Worm (Caenorhabditis elegans) whole organism, L4 larva: ENCODE results near the gene ZK470.6.
A peak's percentile ranks its signal among the peaks of the same experiment; 100 is the strongest.

ENCODE experiments used
- D1046.2 ChIP-seq: fragments of 200-800 bp; sonication (Bioruptor generic); IDR thresholded peaks from 2 replicates; pipeline ENCODE4 v1.3.6; 2022; ENCODE audit warnings: missing genetic modification characterization, missing compliant biosample characterization
- F44E2.7 ChIP-seq: fragments of 200-800 bp; sonication (Bioruptor generic); IDR thresholded peaks from 2 replicates; pipeline ENCODE4 v2.1.2; 2022; ENCODE audit warnings: missing genetic modification characterization, missing compliant biosample characterization
- T20F7.1 ChIP-seq: fragments of 200-800 bp; sonication (Bioruptor generic); optimal IDR thresholded peaks from 2 replicates; lab custom pipeline; 2018; ENCODE audit warnings: mild to moderate bottlenecking, missing genetic modification characterization, missing compliant biosample characterization
- aly-2 ChIP-seq: sonication (generic microtip); optimal IDR thresholded peaks from 2 replicates; lab custom pipeline; 2018; ENCODE audit warnings: missing biosample characterization, missing genetic modification characterization
- arid-1 ChIP-seq: fragments of 200-800 bp; sonication (Bioruptor generic); conservative IDR thresholded peaks from 2 replicates; pipeline ENCODE4 v1.3.6; 2022; ENCODE audit warnings: missing genetic modification reagents, missing genetic modification characterization, missing compliant biosample characterization
- attf-4 ChIP-seq: sonication (generic microtip); optimal IDR thresholded peaks from 3 replicates; lab custom pipeline; 2017; ENCODE audit warnings: missing biosample characterization, missing genetic modification characterization
- ceh-20 ChIP-seq: fragments of 200-800 bp; sonication (Bioruptor generic); IDR thresholded peaks from 2 replicates; pipeline ENCODE4 v1.3.6; 2022; ENCODE audit warnings: missing genetic modification reagents, missing genetic modification characterization, missing compliant biosample characterization
- ceh-28 ChIP-seq: fragments of 150-350 bp; optimal IDR thresholded peaks from 2 replicates; lab custom pipeline; 2014; ENCODE audit warnings: missing biosample characterization, missing genetic modification reagents, missing genetic modification characterization
- ceh-32 ChIP-seq: sonication (generic microtip); optimal IDR thresholded peaks from 2 replicates; lab custom pipeline; 2016; ENCODE audit warnings: mild to moderate bottlenecking, missing genetic modification characterization, missing compliant biosample characterization; ENCODE audit not compliant: poor library complexity
- ceh-44 ChIP-seq: fragments of 200-800 bp; sonication (Bioruptor generic); IDR thresholded peaks from 2 replicates; pipeline ENCODE4 v1.3.6; 2022; ENCODE audit warnings: missing genetic modification reagents, missing genetic modification characterization, missing compliant biosample characterization
- ceh-82 ChIP-seq: sonication (generic microtip); optimal IDR thresholded peaks from 2 replicates; lab custom pipeline; 2017; ENCODE audit warnings: missing biosample characterization, missing genetic modification characterization
- ces-1 ChIP-seq: fragments of 150-350 bp; sonication (generic microtip); optimal IDR thresholded peaks from 4 replicates; lab custom pipeline; 2014; ENCODE audit warnings: missing biosample characterization, missing genetic modification reagents, missing genetic modification characterization
- ctbp-1 ChIP-seq: fragments of 200-800 bp; sonication (Bioruptor generic); IDR thresholded peaks from 2 replicates; pipeline ENCODE4 v1.3.6; 2022; ENCODE audit warnings: missing genetic modification reagents, missing genetic modification characterization, missing compliant biosample characterization
- daf-12 ChIP-seq: fragments of 150-350 bp; optimal IDR thresholded peaks from 2 replicates; lab custom pipeline; 2014; ENCODE audit warnings: missing biosample characterization, missing genetic modification reagents, missing genetic modification characterization
- daf-16 ChIP-seq, 3 experiments: sonication (generic microtip); optimal IDR thresholded peaks; 2 replicates each; lab custom pipeline; 2016 to 2017; ENCODE audit warnings: missing genetic modification characterization in 3 of 3, missing genetic modification reagents in 3 of 3, mild to moderate bottlenecking in 2 of 3, missing compliant biosample characterization in 2 of 3, missing biosample characterization in 1 of 3, moderate library complexity in 1 of 3
- dmd-8 ChIP-seq: fragments of 200-800 bp; sonication (Bioruptor generic); IDR thresholded peaks from 2 replicates; pipeline ENCODE4 v1.3.6; 2022; ENCODE audit warnings: missing genetic modification characterization, missing compliant biosample characterization
- dve-1 ChIP-seq: sonication (generic microtip); optimal IDR thresholded peaks from 2 replicates; lab custom pipeline; 2017; ENCODE audit warnings: antibody characterized with exemption, mild to moderate bottlenecking, missing genetic modification characterization, missing compliant biosample characterization; ENCODE audit not compliant: insufficient read depth
- egl-27 ChIP-seq: sonication (generic microtip); optimal IDR thresholded peaks from 3 replicates; lab custom pipeline; 2017; ENCODE audit warnings: missing biosample characterization, missing genetic modification reagents, missing genetic modification characterization
- hif-1 ChIP-seq, 2 experiments: sonication (generic microtip); optimal IDR thresholded peaks; 2 replicates each; lab custom pipeline; 2016 to 2017; ENCODE audit warnings: missing compliant biosample characterization in 2 of 2, missing genetic modification characterization in 2 of 2, missing genetic modification reagents in 2 of 2, missing genotype in 2 of 2, mild to moderate bottlenecking in 1 of 2
- hlh-11 ChIP-seq: fragments of 200-800 bp; sonication (Bioruptor generic); optimal IDR thresholded peaks from 2 replicates; lab custom pipeline; 2018; ENCODE audit warnings: mild to moderate bottlenecking, missing genetic modification characterization, missing compliant biosample characterization
- hmg-1.1 ChIP-seq: fragments of 200-800 bp; sonication (Bioruptor generic); IDR thresholded peaks from 2 replicates; pipeline ENCODE4 v1.3.6; 2022; ENCODE audit warnings: missing genetic modification reagents, missing genetic modification characterization, missing compliant biosample characterization
- lim-7 ChIP-seq: fragments of 200-800 bp; sonication (Bioruptor generic); IDR thresholded peaks from 2 replicates; pipeline ENCODE4 v1.3.6; 2022; ENCODE audit warnings: missing genetic modification characterization, missing compliant biosample characterization
- lin-38 ChIP-seq: fragments of 200-800 bp; sonication (Bioruptor generic); IDR thresholded peaks from 2 replicates; pipeline ENCODE4 v1.3.6; 2022; ENCODE audit warnings: missing genetic modification reagents, missing genetic modification characterization, missing compliant biosample characterization
- lin-39 ChIP-seq: fragments of 150-350 bp; optimal IDR thresholded peaks from 2 replicates; lab custom pipeline; 2014; ENCODE audit warnings: missing biosample characterization, missing genetic modification reagents, missing genetic modification characterization
- lsy-2 ChIP-seq, 2 experiments: fragments of 150-350 bp in 1 of 2; sonication (generic microtip) in 1 of 2; optimal IDR thresholded peaks; 2 replicates each; lab custom pipeline; 2014 to 2017; ENCODE audit warnings: missing biosample characterization in 2 of 2, missing genetic modification characterization in 2 of 2
- mdt-29 ChIP-seq: fragments of 200-800 bp; sonication (Bioruptor generic); IDR thresholded peaks from 2 replicates; pipeline ENCODE4 v1.3.6; 2022; ENCODE audit warnings: missing genetic modification reagents, missing genetic modification characterization, missing compliant biosample characterization
- mep-1 ChIP-seq: fragments of 150-350 bp; sonication (generic microtip); optimal IDR thresholded peaks from 3 replicates; lab custom pipeline; 2014; ENCODE audit warnings: missing biosample characterization, missing genetic modification characterization
- mes-2 ChIP-seq: sonication (generic microtip); optimal IDR thresholded peaks from 2 replicates; lab custom pipeline; 2016; ENCODE audit warnings: missing genotype, mild to moderate bottlenecking, missing genetic modification characterization, missing compliant biosample characterization; ENCODE audit not compliant: poor library complexity, severe bottlenecking
- mxl-2 ChIP-seq: fragments of 200-800 bp; sonication (Bioruptor generic); conservative IDR thresholded peaks from 2 replicates; pipeline ENCODE4 v1.3.6; 2022; ENCODE audit warnings: missing genetic modification reagents, missing genetic modification characterization, missing compliant biosample characterization
- mxl-3 ChIP-seq: fragments of 200-800 bp; sonication (Bioruptor generic); optimal IDR thresholded peaks from 2 replicates; lab custom pipeline; 2018; ENCODE audit warnings: mild to moderate bottlenecking, missing genetic modification characterization, missing compliant biosample characterization
- nhr-102 ChIP-seq: sonication (generic microtip); optimal IDR thresholded peaks from 2 replicates; lab custom pipeline; 2016; ENCODE audit warnings: mild to moderate bottlenecking, missing genetic modification characterization, moderate library complexity, missing compliant biosample characterization
- nhr-111 ChIP-seq: fragments of 200-800 bp; sonication (Bioruptor generic); optimal IDR thresholded peaks from 2 replicates; lab custom pipeline; 2018; ENCODE audit warnings: mild to moderate bottlenecking, missing genetic modification characterization, missing compliant biosample characterization
- nhr-237 ChIP-seq: sonication (generic microtip); optimal IDR thresholded peaks from 2 replicates; lab custom pipeline; 2017; ENCODE audit warnings: missing biosample characterization, missing genetic modification characterization
- nhr-25 ChIP-seq: sonication (generic microtip); optimal IDR thresholded peaks from 2 replicates; lab custom pipeline; 2017; ENCODE audit warnings: missing genetic modification characterization, mild to moderate bottlenecking, missing compliant biosample characterization, antibody characterized with exemption, moderate library complexity, borderline replicate concordance; ENCODE audit not compliant: insufficient read depth
- nhr-41 ChIP-seq: fragments of 200-800 bp; sonication (Bioruptor generic); IDR thresholded peaks from 2 replicates; pipeline ENCODE4 v1.3.6; 2022; ENCODE audit warnings: missing genetic modification reagents, missing genetic modification characterization, missing compliant biosample characterization
- nhr-76 ChIP-seq: fragments of 150-350 bp; optimal IDR thresholded peaks from 2 replicates; lab custom pipeline; 2014; ENCODE audit warnings: missing biosample characterization, missing genetic modification characterization
- nhr-77 ChIP-seq: fragments of 150-350 bp; optimal IDR thresholded peaks from 2 replicates; lab custom pipeline; 2014; ENCODE audit warnings: missing biosample characterization, missing genetic modification characterization
- php-3 ChIP-seq: fragments of 200-800 bp; sonication (Bioruptor generic); IDR thresholded peaks from 2 replicates; pipeline ENCODE4 v1.3.6; 2022; ENCODE audit warnings: missing genetic modification reagents, missing genetic modification characterization, missing compliant biosample characterization
- sdz-12 ChIP-seq: fragments of 200-800 bp; sonication (Bioruptor generic); optimal IDR thresholded peaks from 2 replicates; lab custom pipeline; 2018; ENCODE audit warnings: mild to moderate bottlenecking, missing genetic modification characterization, missing compliant biosample characterization
- snpc-1.2 ChIP-seq: fragments of 200-800 bp; sonication (Bioruptor generic); IDR thresholded peaks from 2 replicates; pipeline ENCODE4 v1.3.6; 2022; ENCODE audit warnings: missing genetic modification reagents, missing genetic modification characterization, missing compliant biosample characterization
- snpc-4 ChIP-seq: fragments of 150-350 bp; optimal IDR thresholded peaks from 2 replicates; lab custom pipeline; 2014; ENCODE audit warnings: missing biosample characterization, missing genetic modification characterization
- spr-1 ChIP-seq: sonication (generic microtip); optimal IDR thresholded peaks from 2 replicates; lab custom pipeline; 2016; ENCODE audit warnings: mild to moderate bottlenecking, missing genetic modification characterization, missing compliant biosample characterization
- spr-3 ChIP-seq: fragments of 200-800 bp; sonication (Bioruptor generic); optimal IDR thresholded peaks from 2 replicates; lab custom pipeline; 2018; ENCODE audit warnings: mild to moderate bottlenecking, missing genetic modification characterization, missing compliant biosample characterization
- tag-97 ChIP-seq: fragments of 200-800 bp; sonication (Bioruptor generic); IDR thresholded peaks from 2 replicates; pipeline ENCODE4 v1.3.6; 2022; ENCODE audit warnings: missing genetic modification characterization, missing compliant biosample characterization
- unc-130 ChIP-seq: sonication (generic microtip); optimal IDR thresholded peaks from 2 replicates; lab custom pipeline; 2016; ENCODE audit warnings: missing genetic modification reagents, missing genetic modification characterization, missing compliant biosample characterization
- zag-1 ChIP-seq: fragments of 150-350 bp; optimal IDR thresholded peaks from 2 replicates; lab custom pipeline; 2014; ENCODE audit warnings: missing biosample characterization, missing genetic modification characterization
- zfp-3 ChIP-seq: fragments of 200-800 bp; sonication (Bioruptor generic); conservative IDR thresholded peaks from 2 replicates; pipeline ENCODE4 v1.3.6; 2022; ENCODE audit warnings: missing genetic modification reagents, missing genetic modification characterization, missing compliant biosample characterization
- zip-2 ChIP-seq: fragments of 150-350 bp; optimal IDR thresholded peaks from 2 replicates; lab custom pipeline; 2014; ENCODE audit warnings: missing biosample characterization, missing genetic modification characterization
- ztf-11 ChIP-seq: fragments of 150-350 bp; optimal IDR thresholded peaks from 2 replicates; lab custom pipeline; 2014; ENCODE audit warnings: missing biosample characterization, missing genetic modification characterization

The ZK470.6 gene

ce11 chrX:4144136-4144781, 33.0 kb downstream of the ZK470.6 start (continued):
- TF ChIP-seq ces-1 (no peak), spr-1 (tag; lab: Kevin White, UChicago) (no peak), nhr-111 (GFP tag; lab: Kevin White, UChicago) (no peak), egl-27 (tag; lab: Kevin White, UChicago) (no peak), daf-16 (GFP tag; optimal IDR thresholded peaks at IDR 0.05; lab: Kevin White, UChicago) (no peak), daf-16 (tag; optimal IDR thresholded peaks at IDR 0.05; lab: Kevin White, UChicago) (peak; percentile 50), ceh-32 (tag; lab: Kevin White, UChicago) (no peak), daf-12 (tag; lab: Kevin White, UChicago) (no peak), spr-3 (GFP tag; lab: Kevin White, UChicago) (no peak), mep-1 (tag; lab: Kevin White, UChicago) (no peak), mdt-29 (GFP tag; lab: Robert Waterston, UW) (peak; percentile 27; the same call in 1 of the 2 replicates), snpc-1.2 (0 out of 2 replicates have a peak, but pooled peaks have one; percentile 12), nhr-76 (no peak), hlh-11 (peak; percentile 73), nhr-77 (tag; lab: Kevin White, UChicago) (no peak), nhr-237 (tag; lab: Kevin White, UChicago) (no peak), attf-4 (no peak), unc-130 (no peak), lim-7 (GFP tag; lab: Robert Waterston, UW) (no peak), arid-1 (GFP tag; lab: Robert Waterston, UW) (0 out of 2 replicates have a peak, but pooled peaks have one; percentile 16), aly-2 (tag; lab: Kevin White, UChicago) (no peak), hmg-1.1 (GFP tag; lab: Robert Waterston, UW) (peak; percentile 6), php-3 (peak; percentile 57; the same call in 1 of the 2 replicates), hif-1 (tag; optimal IDR thresholded peaks at IDR 0.05; lab: Kevin White, UChicago) (peak in 1 of 2 experiments; percentile 11), mes-2 (tag; lab: Kevin White, UChicago) (no peak), sdz-12 (GFP tag; lab: Kevin White, UChicago) (peak; percentile 15), lsy-2 (tag; optimal IDR thresholded peaks at IDR 0.05; lab: Kevin White, UChicago) (peak in 1 of 2 experiments; percentile 32), lin-38 (GFP tag; lab: Robert Waterston, UW) (no peak), ctbp-1 (no peak), nhr-25 (peak; percentile 46), mxl-3 (GFP tag; lab: Kevin White, UChicago) (no peak), ztf-11 (tag; lab: Kevin White, UChicago) (no peak), zag-1 (tag; lab: Kevin White, UChicago) (no peak), zfp-3 (GFP tag; lab: Robert Waterston, UW) (no peak; the same call in 1 of the 2 replicates), lin-39 (tag; lab: Kevin White, UChicago) (no peak), ceh-20 (GFP tag; lab: Robert Waterston, UW) (no peak), nhr-41 (GFP tag; lab: Robert Waterston, UW) (no peak), tag-97 (no peak), ceh-82 (tag; lab: Kevin White, UChicago) (no peak), T20F7.1 (GFP tag; lab: Kevin White, UChicago) (no peak), mxl-2 (no peak), ceh-28 (tag; lab: Kevin White, UChicago) (no peak), dmd-8 (GFP tag; lab: Robert Waterston, UW) (no peak), F44E2.7 (GFP tag; lab: Robert Waterston, UW) (no peak), D1046.2 (GFP tag; lab: Robert Waterston, UW) (no peak), dve-1 (peak; percentile 73), nhr-102 (tag; lab: Kevin White, UChicago) (no peak), snpc-4 (no peak), ceh-44 (GFP tag; lab: Robert Waterston, UW) (no peak), zip-2 (tag; lab: Kevin White, UChicago) (no peak)
